Fruit fly (Drosophila melanogaster): ENCODE data around the gene kud.

DNA sequence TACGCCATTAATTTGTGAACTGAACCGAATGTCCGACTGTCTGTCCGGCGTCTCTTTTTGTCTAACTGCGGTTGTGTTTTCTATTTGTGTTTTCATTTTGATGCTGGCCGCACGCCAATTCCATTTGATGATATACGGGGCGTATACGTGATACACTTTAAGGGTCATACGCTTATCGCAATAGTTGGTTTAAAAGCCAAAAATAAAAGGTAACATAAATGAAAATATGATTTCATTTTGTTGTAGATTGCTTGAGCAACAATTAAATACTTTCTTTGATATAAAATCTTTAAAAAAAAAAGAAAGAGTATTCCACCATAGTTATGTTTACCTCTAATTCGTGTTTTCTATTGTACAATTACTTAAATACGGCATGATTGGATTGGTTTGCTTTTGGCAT lies 40.3 kb upstream of the kud start:
- no peak for TF ChIP-seq CG8478 (optimal IDR thresholded peaks at IDR 0.05)
- TF ChIP-seq CTCF (optimal IDR thresholded peaks at IDR 0.05): no peak

Data from S2 (cell line).